Fruit fly (Drosophila melanogaster) whole organism, embryonic: ENCODE results near the gene Nsf2.

Experiments used
- Ada2b ChIP-seq: fragments of 200-800 bp; sonication (Bioruptor generic); IDR thresholded peaks from 2 replicates; pipeline ENCODE4 v1.3.6; 2022; ENCODE audit warnings: missing biosample characterization, missing genetic modification characterization
- CG12219 ChIP-seq: fragments of 200-800 bp; sonication (Bioruptor generic); optimal IDR thresholded peaks from 3 replicates; lab custom pipeline; 2018; ENCODE audit warnings: missing biosample characterization, mild to moderate bottlenecking, missing genetic modification characterization
- CG13424 ChIP-seq: fragments of 200-800 bp; sonication (Bioruptor generic); optimal IDR thresholded peaks from 2 replicates; lab custom pipeline; 2019; ENCODE audit warnings: missing biosample characterization, mild to moderate bottlenecking, missing genetic modification characterization, moderate library complexity
- CG14441 ChIP-seq: fragments of 200-800 bp; sonication (Bioruptor generic); IDR thresholded peaks from 2 replicates; pipeline ENCODE4 v1.3.6; 2022; ENCODE audit warnings: missing biosample characterization, missing genetic modification characterization
- CG15011 ChIP-seq: fragments of 200-800 bp; sonication (Bioruptor generic); optimal IDR thresholded peaks from 3 replicates; lab custom pipeline; 2018; ENCODE audit warnings: missing biosample characterization, mild to moderate bottlenecking, missing genetic modification characterization
- CG1603 ChIP-seq: fragments of 200-800 bp; sonication (Bioruptor generic); optimal IDR thresholded peaks from 2 replicates; lab custom pipeline; 2019; ENCODE audit warnings: missing biosample characterization, mild to moderate bottlenecking, missing genetic modification characterization, moderate library complexity
- CG17361 ChIP-seq: fragments of 200-800 bp; sonication (Bioruptor generic); IDR thresholded peaks from 3 replicates; pipeline ENCODE4 v1.3.6; 2022; ENCODE audit warnings: missing biosample characterization, missing genetic modification characterization
- CG18262 ChIP-seq: fragments of 200-800 bp; optimal IDR thresholded peaks from 3 replicates; lab custom pipeline; 2019; ENCODE audit warnings: missing biosample characterization, mild to moderate bottlenecking, missing genetic modification characterization, moderate library complexity
- CG2120 ChIP-seq: fragments of 200-800 bp; sonication (Bioruptor generic); optimal IDR thresholded peaks from 3 replicates; lab custom pipeline; 2016; ENCODE audit warnings: missing biosample characterization, missing genetic modification characterization
- CG31224 ChIP-seq: fragments of 200-800 bp; sonication (Bioruptor generic); IDR thresholded peaks from 2 replicates; pipeline ENCODE4 v1.3.6; 2022; ENCODE audit warnings: missing biosample characterization, missing genetic modification characterization
- CG3163 ChIP-seq: fragments of 200-800 bp; sonication (Bioruptor generic); optimal IDR thresholded peaks from 3 replicates; lab custom pipeline; 2016; ENCODE audit warnings: missing biosample characterization, missing genetic modification characterization
- CG32772 ChIP-seq: fragments of 200-800 bp; sonication (Bioruptor generic); IDR thresholded peaks from 2 replicates; pipeline ENCODE4 v1.3.6; 2022; ENCODE audit warnings: missing biosample characterization, missing genetic modification characterization
- CG3407 ChIP-seq: fragments of 200-800 bp; sonication (Bioruptor generic); optimal IDR thresholded peaks from 2 replicates; lab custom pipeline; 2018; ENCODE audit warnings: missing biosample characterization, mild to moderate bottlenecking, missing genetic modification characterization
- CG34224 ChIP-seq: fragments of 200-800 bp; sonication (Bioruptor generic); IDR thresholded peaks from 3 replicates; pipeline ENCODE4 v1.3.6; 2022; ENCODE audit warnings: missing biosample characterization, missing genetic modification characterization; ENCODE audit not compliant: partially characterized antibody
- CG42726 ChIP-seq: fragments of 200-800 bp; sonication (Bioruptor generic); IDR thresholded peaks from 2 replicates; pipeline ENCODE4 v1.3.6; 2022; ENCODE audit warnings: missing biosample characterization, missing genetic modification characterization; ENCODE audit not compliant: partially characterized antibody
- CG4360 ChIP-seq: fragments of 200-800 bp; sonication (Bioruptor generic); IDR thresholded peaks from 2 replicates; pipeline ENCODE4 v1.3.6; 2022; ENCODE audit warnings: missing biosample characterization, missing genetic modification characterization
- CG4854 ChIP-seq: fragments of 200-800 bp; sonication (Bioruptor generic); optimal IDR thresholded peaks from 2 replicates; lab custom pipeline; 2016; ENCODE audit warnings: missing biosample characterization, missing genetic modification characterization, inconsistent platforms
- CG6254 ChIP-seq: fragments of 200-800 bp; sonication (Bioruptor generic); optimal IDR thresholded peaks from 3 replicates; lab custom pipeline; 2017; ENCODE audit warnings: mild to moderate bottlenecking, missing biosample characterization, missing genetic modification reagents, missing genetic modification characterization
- CG7839 ChIP-seq: fragments of 200-800 bp; sonication (Bioruptor generic); optimal IDR thresholded peaks from 3 replicates; lab custom pipeline; 2018; ENCODE audit warnings: missing biosample characterization, mild to moderate bottlenecking, missing genetic modification characterization, moderate library complexity
- CG8281 ChIP-seq: fragments of 200-800 bp; sonication (Bioruptor generic); optimal IDR thresholded peaks from 2 replicates; lab custom pipeline; 2018; ENCODE audit warnings: missing biosample characterization, mild to moderate bottlenecking, missing genetic modification characterization, moderate library complexity
- CG9437 ChIP-seq: fragments of 200-800 bp; sonication (Bioruptor generic); optimal IDR thresholded peaks from 2 replicates; lab custom pipeline; 2018; ENCODE audit warnings: missing biosample characterization, mild to moderate bottlenecking, missing genetic modification characterization
- Dip2 ChIP-seq: fragments of 200-800 bp; sonication (Bioruptor generic); IDR thresholded peaks from 2 replicates; pipeline ENCODE4 v1.3.6; 2022; ENCODE audit warnings: missing biosample characterization, missing genetic modification characterization
- Dip3 ChIP-seq: fragments of 200-800 bp; sonication (Bioruptor generic); optimal IDR thresholded peaks from 3 replicates; lab custom pipeline; 2016; ENCODE audit warnings: missing biosample characterization, missing genetic modification characterization
- Drgx ChIP-seq: fragments of 200-800 bp; sonication (Bioruptor generic); IDR thresholded peaks from 2 replicates; pipeline ENCODE4 v1.3.6; 2022; ENCODE audit warnings: missing biosample characterization, missing genetic modification characterization
- E2f1 ChIP-seq: fragments of 200-800 bp; sonication (Bioruptor generic); IDR thresholded peaks from 2 replicates; pipeline ENCODE4 v1.3.6; 2022; ENCODE audit warnings: missing biosample characterization, missing genetic modification characterization
- HLH3B ChIP-seq: fragments of 200-800 bp; sonication (Bioruptor generic); IDR thresholded peaks from 2 replicates; pipeline ENCODE4 v1.3.6; 2022; ENCODE audit warnings: missing biosample characterization, missing genetic modification characterization
- Hsf ChIP-seq: fragments of 200-800 bp; sonication (Bioruptor generic); optimal IDR thresholded peaks from 3 replicates; lab custom pipeline; 2016; ENCODE audit warnings: missing biosample characterization, missing genetic modification characterization
- Lim3 ChIP-seq: fragments of 200-800 bp; sonication (Bioruptor generic); IDR thresholded peaks from 2 replicates; pipeline ENCODE4 v1.3.6; 2022; ENCODE audit warnings: missing biosample characterization, missing genetic modification characterization
- Max ChIP-seq: fragments of 200-800 bp; sonication (Bioruptor generic); optimal IDR thresholded peaks from 2 replicates; lab custom pipeline; 2016; ENCODE audit warnings: missing biosample characterization, mild to moderate bottlenecking, missing genetic modification characterization
- NC2α ChIP-seq: fragments of 200-800 bp; sonication (Bioruptor generic); optimal IDR thresholded peaks from 2 replicates; lab custom pipeline; 2016; ENCODE audit warnings: missing biosample characterization, missing genetic modification characterization
- Sin3A ChIP-seq: fragments of >200 bp; optimal IDR thresholded peaks from 2 replicates; lab custom pipeline; 2018
- Trl ChIP-seq, 3 experiments: fragments of >200 bp in 2 of 3; fragments of 200-800 bp in 1 of 3; sonication (Bioruptor generic) in 1 of 3; optimal IDR thresholded peaks; 2 replicates in 1 of 3; 3 replicates in 2 of 3; lab custom pipeline; 2016 to 2017; ENCODE audit warnings: missing biosample characterization in 1 of 3, missing genetic modification characterization in 1 of 3
- abd-A ChIP-seq: fragments of 200-800 bp; sonication (Bioruptor generic); optimal IDR thresholded peaks from 3 replicates; lab custom pipeline; 2019; ENCODE audit warnings: missing biosample characterization, mild to moderate bottlenecking, missing genetic modification characterization, moderate library complexity
- cg ChIP-seq: fragments of 200-800 bp; sonication (Bioruptor generic); optimal IDR thresholded peaks from 3 replicates; lab custom pipeline; 2019; ENCODE audit warnings: missing biosample characterization, mild to moderate bottlenecking, missing genetic modification characterization, moderate library complexity
- chinmo ChIP-seq: fragments of 200-800 bp; sonication (Bioruptor generic); IDR thresholded peaks from 4 replicates; pipeline ENCODE4 v1.3.6; 2022; ENCODE audit warnings: missing biosample characterization, missing genetic modification characterization; ENCODE audit not compliant: partially characterized antibody
- ci ChIP-seq: fragments of 200-800 bp; sonication (Bioruptor generic); IDR thresholded peaks from 3 replicates; pipeline ENCODE4 v1.3.6; 2022; ENCODE audit warnings: missing biosample characterization, missing genetic modification characterization
- dmrt11E ChIP-seq: fragments of 200-800 bp; sonication (Bioruptor generic); optimal IDR thresholded peaks from 3 replicates; lab custom pipeline; 2018; ENCODE audit warnings: missing biosample characterization, mild to moderate bottlenecking, missing genetic modification characterization, moderate library complexity
- dpn ChIP-seq, 2 experiments: fragments of 200-800 bp; sonication (Bioruptor generic); optimal IDR thresholded peaks; 3 replicates each; lab custom pipeline; 2016; ENCODE audit warnings: missing biosample characterization in 2 of 2, missing genetic modification characterization in 2 of 2
- esg ChIP-seq: fragments of 200-800 bp; sonication (Bioruptor generic); conservative IDR thresholded peaks from 2 replicates; pipeline ENCODE4 v1.3.6; 2022; ENCODE audit warnings: missing biosample characterization, missing genetic modification characterization
- nmo ChIP-seq: fragments of 200-800 bp; sonication (Bioruptor generic); optimal IDR thresholded peaks from 2 replicates; lab custom pipeline; 2018; ENCODE audit warnings: missing biosample characterization, mild to moderate bottlenecking, missing genetic modification characterization, moderate library complexity
- oc ChIP-seq: fragments of 200-800 bp; sonication (Bioruptor generic); optimal IDR thresholded peaks from 2 replicates; lab custom pipeline; 2018; ENCODE audit warnings: missing biosample characterization, mild to moderate bottlenecking, missing genetic modification characterization, moderate library complexity
- org-1 ChIP-seq: fragments of 200-800 bp; sonication (Bioruptor generic); optimal IDR thresholded peaks from 2 replicates; lab custom pipeline; 2017; ENCODE audit warnings: missing biosample characterization, missing genetic modification characterization
- phol ChIP-seq: fragments of 200-800 bp; sonication (Bioruptor generic); optimal IDR thresholded peaks from 3 replicates; lab custom pipeline; 2018; ENCODE audit warnings: missing biosample characterization, mild to moderate bottlenecking, missing genetic modification characterization, moderate library complexity
- schlank ChIP-seq: fragments of 200-800 bp; sonication (Bioruptor generic); optimal IDR thresholded peaks from 2 replicates; lab custom pipeline; 2018; ENCODE audit warnings: missing biosample characterization, mild to moderate bottlenecking, missing genetic modification characterization
- sd ChIP-seq: fragments of 200-800 bp; sonication (Bioruptor generic); optimal IDR thresholded peaks from 3 replicates; lab custom pipeline; 2018; ENCODE audit warnings: missing biosample characterization, mild to moderate bottlenecking, missing genetic modification characterization, moderate library complexity
- sens ChIP-seq: fragments of 200-800 bp; sonication (Bioruptor generic); peaks from one replicate; lab custom pipeline; 2016; ENCODE audit warnings: missing biosample characterization, missing genetic modification characterization
- seq ChIP-seq: fragments of 200-800 bp; sonication (Bioruptor generic); IDR thresholded peaks from 2 replicates; pipeline ENCODE4 v1.3.6; 2022; ENCODE audit warnings: missing biosample characterization, missing genetic modification characterization
- ssp ChIP-seq: fragments of 200-800 bp; sonication (Bioruptor generic); IDR thresholded peaks from 2 replicates; pipeline ENCODE4 v1.3.6; 2022; ENCODE audit warnings: missing biosample characterization, missing genetic modification characterization
- tll ChIP-seq, 2 experiments: fragments of 200-800 bp in 1 of 2; fragments of >200 bp in 1 of 2; sonication (Bioruptor generic) in 1 of 2; optimal IDR thresholded peaks; 2 replicates each; lab custom pipeline; 2017 to 2019; ENCODE audit warnings: missing biosample characterization in 2 of 2, missing genetic modification characterization in 2 of 2, mild to moderate bottlenecking in 1 of 2, moderate library complexity in 1 of 2
- zfh2 ChIP-seq: fragments of 200-800 bp; sonication (Bioruptor generic); optimal IDR thresholded peaks from 2 replicates; lab custom pipeline; 2016; ENCODE audit warnings: missing biosample characterization, missing genetic modification characterization

The Nsf2 gene

dm6 chr3R:13797269-13797677 is 40.5 kb downstream of the Nsf2 start (continued):
- no peak for TF ChIP-seq org-1
- TF ChIP-seq zfh2 (GFP tag; lab: Kevin White, UChicago), result no peak
- no peak for TF ChIP-seq E2f1 (GFP tag; lab: Robert Waterston, UW)
- no peak for TF ChIP-seq Ada2b (GFP tag; lab: Robert Waterston, UW)
- no peak for TF ChIP-seq CG42726 (GFP tag; lab: Robert Waterston, UW)
- TF ChIP-seq Dip2, result no peak
- peak; percentile 46 for TF ChIP-seq phol (tag; lab: Kevin White, UChicago)
- peak; percentile 22 for TF ChIP-seq nmo
- peak; percentile 11 for TF ChIP-seq CG9437
- TF ChIP-seq Max (GFP tag; lab: Kevin White, UChicago), result no peak
- no peak for TF ChIP-seq CG34224 (GFP tag; lab: Robert Waterston, UW)
- no peak for TF ChIP-seq Hsf (GFP tag; lab: Kevin White, UChicago)
- no peak for TF ChIP-seq CG7839 (tag; lab: Kevin White, UChicago)
- TF ChIP-seq ci (GFP tag; lab: Robert Waterston, UW), result peak; percentile 39; the same call in 1 of the 3 replicates
- no peak for TF ChIP-seq Sin3A
- no peak for TF ChIP-seq CG15011
- peak; percentile 37 for TF ChIP-seq CG1603 (tag; lab: Kevin White, UChicago)
- 0 out of 2 replicates have a peak, but pooled peaks have one; percentile 15 for TF ChIP-seq esg (GFP tag; lab: Robert Waterston, UW)
- no peak for TF ChIP-seq ssp (GFP tag; lab: Robert Waterston, UW)
- TF ChIP-seq Lim3 (GFP tag; lab: Robert Waterston, UW), result no peak
- no peak for TF ChIP-seq CG8281 (tag; lab: Kevin White, UChicago)
- TF ChIP-seq NC2α (GFP tag; lab: Kevin White, UChicago), result no peak
- TF ChIP-seq CG13424 (tag; lab: Kevin White, UChicago), result no peak
- TF ChIP-seq CG17361 (GFP tag; lab: Robert Waterston, UW), result peak; percentile 41; the same call in 1 of the 3 replicates
- TF ChIP-seq Drgx (GFP tag; lab: Robert Waterston, UW), result peak; percentile 65
- TF ChIP-seq CG3407 (GFP tag; lab: Kevin White, UChicago), result no peak
- peak; percentile 39 for TF ChIP-seq CG18262 (tag; lab: Kevin White, UChicago)
- 0 out of 2 replicates have a peak, but pooled peaks have one; percentile 5 for TF ChIP-seq HLH3B (GFP tag; lab: Robert Waterston, UW)
- TF ChIP-seq CG6254 (GFP tag; lab: Kevin White, UChicago), result peak; percentile 16
- peak; percentile 2 for TF ChIP-seq dmrt11E (tag; lab: Kevin White, UChicago)

- no peak for TF ChIP-seq CG18262 (tag; lab: Kevin White, UChicago)
- peak; percentile 94 for TF ChIP-seq CG3163 (GFP tag; lab: Kevin White, UChicago)
- no peak for TF ChIP-seq CG4854 (GFP tag; lab: Kevin White, UChicago)
- no peak for TF ChIP-seq seq
- no peak for TF ChIP-seq CG2120 (GFP tag; lab: Kevin White, UChicago)
- TF ChIP-seq CG31224 (GFP tag; lab: Robert Waterston, UW), result peak; percentile 55
- no peak for TF ChIP-seq Dip3
- peak; percentile 1 for TF ChIP-seq sens
- peak; percentile 30 for TF ChIP-seq sd (tag; lab: Kevin White, UChicago)
- TF ChIP-seq Trl (optimal IDR thresholded peaks at IDR 0.05; lab: Kevin White, UChicago), result peak; percentile 61 to 65
- no peak for TF ChIP-seq Trl (GFP tag; optimal IDR thresholded peaks at IDR 0.05; lab: Kevin White, UChicago)
- no peak for TF ChIP-seq CG14441 (GFP tag; lab: Robert Waterston, UW)
- TF ChIP-seq chinmo (GFP tag; lab: Robert Waterston, UW), result 0 out of 4 replicates have a peak, but pooled peaks have one; percentile 35
- TF ChIP-seq ssp (GFP tag; lab: Robert Waterston, UW), result no peak
- TF ChIP-seq CG32772, result no peak
- TF ChIP-seq dpn (GFP tag; optimal IDR thresholded peaks at IDR 0.05; lab: Kevin White, UChicago), result no peak
- TF ChIP-seq schlank (tag; lab: Kevin White, UChicago), result no peak
- peak; percentile 54 for TF ChIP-seq oc (tag; lab: Kevin White, UChicago)
- TF ChIP-seq CG4360 (GFP tag; lab: Robert Waterston, UW), result peak; percentile 90
- peak; percentile 80 for TF ChIP-seq cg (GFP tag; lab: Kevin White, UChicago)
- no peak for TF ChIP-seq tll (GFP tag; optimal IDR thresholded peaks at IDR 0.05; lab: Kevin White, UChicago)
- peak; percentile 54 for TF ChIP-seq abd-A
- TF ChIP-seq CG12219, result peak; percentile 12
Measured at dm6 chr3R:13796607-13797246, 41.1 kb downstream of the Nsf2 start.
